Worm (Caenorhabditis elegans) whole organism, L4 larva: Measurements from ENCODE around the gene F10G2.4.

Experiments used
- R02D3.7 ChIP-seq: fragments of 150-350 bp; sonication (generic microtip); optimal IDR thresholded peaks from 3 replicates; lab custom pipeline; 2014; ENCODE audit warnings: missing biosample characterization, missing genetic modification characterization
- Y105C5A.15 ChIP-seq: fragments of 200-800 bp; sonication (Bioruptor generic); IDR thresholded peaks from 2 replicates; pipeline ENCODE4 v1.3.6; 2022; ENCODE audit warnings: missing genetic modification characterization, missing compliant biosample characterization
- ZK337.2 ChIP-seq: fragments of 200-800 bp; sonication (Bioruptor generic); IDR thresholded peaks from 2 replicates; pipeline ENCODE4 v1.3.6; 2022; ENCODE audit warnings: missing genetic modification reagents, missing genetic modification characterization, missing compliant biosample characterization
- ZK546.5 ChIP-seq, 2 experiments: sonication (generic microtip); optimal IDR thresholded peaks; 2 replicates each; lab custom pipeline; 2017; ENCODE audit warnings: missing biosample characterization in 2 of 2, missing genetic modification characterization in 2 of 2
- ces-1 ChIP-seq: fragments of 150-350 bp; sonication (generic microtip); optimal IDR thresholded peaks from 4 replicates; lab custom pipeline; 2014; ENCODE audit warnings: missing biosample characterization, missing genetic modification reagents, missing genetic modification characterization
- ctbp-1 ChIP-seq: fragments of 200-800 bp; sonication (Bioruptor generic); IDR thresholded peaks from 2 replicates; pipeline ENCODE4 v1.3.6; 2022; ENCODE audit warnings: missing genetic modification reagents, missing genetic modification characterization, missing compliant biosample characterization
- daf-8 ChIP-seq: fragments of 200-800 bp; sonication (Bioruptor generic); IDR thresholded peaks from 2 replicates; pipeline ENCODE4 v1.3.6; 2022; ENCODE audit warnings: missing genetic modification characterization, missing compliant biosample characterization
- dmd-6 ChIP-seq: fragments of 200-800 bp; sonication (Bioruptor generic); IDR thresholded peaks from 2 replicates; pipeline ENCODE4 v1.3.6; 2022; ENCODE audit warnings: missing genetic modification reagents, missing genetic modification characterization, missing compliant biosample characterization
- dve-1 ChIP-seq: sonication (generic microtip); optimal IDR thresholded peaks from 2 replicates; lab custom pipeline; 2017; ENCODE audit warnings: antibody characterized with exemption, mild to moderate bottlenecking, missing genetic modification characterization, missing compliant biosample characterization; ENCODE audit not compliant: insufficient read depth
- egl-27 ChIP-seq: sonication (generic microtip); optimal IDR thresholded peaks from 3 replicates; lab custom pipeline; 2017; ENCODE audit warnings: missing biosample characterization, missing genetic modification reagents, missing genetic modification characterization
- fos-1 ChIP-seq: fragments of 150-350 bp; optimal IDR thresholded peaks from 2 replicates; lab custom pipeline; 2014; ENCODE audit warnings: missing biosample characterization, missing genetic modification characterization
- gei-8 ChIP-seq: fragments of 200-800 bp; sonication (Bioruptor generic); optimal IDR thresholded peaks from 2 replicates; lab custom pipeline; 2018; ENCODE audit warnings: mild to moderate bottlenecking, missing genetic modification characterization, missing compliant biosample characterization
- hmg-1.1 ChIP-seq: fragments of 200-800 bp; sonication (Bioruptor generic); IDR thresholded peaks from 2 replicates; pipeline ENCODE4 v1.3.6; 2022; ENCODE audit warnings: missing genetic modification reagents, missing genetic modification characterization, missing compliant biosample characterization
- lin-1 ChIP-seq: fragments of 200-800 bp; sonication (Bioruptor generic); IDR thresholded peaks from 2 replicates; pipeline ENCODE4 v1.3.6; 2022; ENCODE audit warnings: missing genetic modification reagents, missing genetic modification characterization, missing compliant biosample characterization
- lin-38 ChIP-seq: fragments of 200-800 bp; sonication (Bioruptor generic); IDR thresholded peaks from 2 replicates; pipeline ENCODE4 v1.3.6; 2022; ENCODE audit warnings: missing genetic modification reagents, missing genetic modification characterization, missing compliant biosample characterization
- lir-3 ChIP-seq: sonication (generic microtip); optimal IDR thresholded peaks from 2 replicates; lab custom pipeline; 2016; ENCODE audit warnings: mild to moderate bottlenecking, missing genetic modification characterization, missing compliant biosample characterization
- lsy-2 ChIP-seq, 2 experiments: fragments of 150-350 bp in 1 of 2; sonication (generic microtip) in 1 of 2; optimal IDR thresholded peaks; 2 replicates each; lab custom pipeline; 2014 to 2017; ENCODE audit warnings: missing biosample characterization in 2 of 2, missing genetic modification characterization in 2 of 2
- mdl-1 ChIP-seq, 2 experiments: fragments of 150-350 bp in 1 of 2; sonication (generic microtip) in 1 of 2; optimal IDR thresholded peaks; 2 replicates each; lab custom pipeline; 2014 to 2017; ENCODE audit warnings: missing biosample characterization in 2 of 2, missing genetic modification characterization in 2 of 2
- mep-1 ChIP-seq: fragments of 150-350 bp; sonication (generic microtip); optimal IDR thresholded peaks from 3 replicates; lab custom pipeline; 2014; ENCODE audit warnings: missing biosample characterization, missing genetic modification characterization
- nhr-111 ChIP-seq: fragments of 200-800 bp; sonication (Bioruptor generic); optimal IDR thresholded peaks from 2 replicates; lab custom pipeline; 2018; ENCODE audit warnings: mild to moderate bottlenecking, missing genetic modification characterization, missing compliant biosample characterization
- pha-4 ChIP-seq, 2 experiments: fragments of 150-350 bp in 1 of 2; fragments of 200-800 bp in 1 of 2; sonication (Bioruptor generic) in 1 of 2; IDR thresholded peaks in 1 of 2; optimal IDR thresholded peaks in 1 of 2; 2 replicates each; pipeline versions ENCODE4 v1.3.6 to Lab custom; 2014 to 2022; ENCODE audit warnings: missing genetic modification characterization in 2 of 2, missing genetic modification reagents in 2 of 2, missing biosample characterization in 1 of 2, missing compliant biosample characterization in 1 of 2
- php-3 ChIP-seq: fragments of 200-800 bp; sonication (Bioruptor generic); IDR thresholded peaks from 2 replicates; pipeline ENCODE4 v1.3.6; 2022; ENCODE audit warnings: missing genetic modification reagents, missing genetic modification characterization, missing compliant biosample characterization
- set-16 ChIP-seq: fragments of 200-800 bp; sonication (Bioruptor generic); IDR thresholded peaks from 2 replicates; pipeline ENCODE4 v1.3.6; 2022; ENCODE audit warnings: missing genetic modification reagents, missing genetic modification characterization, missing compliant biosample characterization
- snpc-1.2 ChIP-seq: fragments of 200-800 bp; sonication (Bioruptor generic); IDR thresholded peaks from 2 replicates; pipeline ENCODE4 v1.3.6; 2022; ENCODE audit warnings: missing genetic modification reagents, missing genetic modification characterization, missing compliant biosample characterization
- spr-1 ChIP-seq: sonication (generic microtip); optimal IDR thresholded peaks from 2 replicates; lab custom pipeline; 2016; ENCODE audit warnings: mild to moderate bottlenecking, missing genetic modification characterization, missing compliant biosample characterization
- unc-62 ChIP-seq, 3 experiments: fragments of 150-350 bp in 1 of 3; sonication (generic microtip); optimal IDR thresholded peaks in 2 of 3; peaks in 1 of 3; 1 replicate in 1 of 3; 2 replicates in 2 of 3; lab custom pipeline; 2014 to 2017; ENCODE audit warnings: missing biosample characterization in 3 of 3, missing genetic modification characterization in 3 of 3, missing genetic modification reagents in 3 of 3, missing genotype in 1 of 3
- vab-7 ChIP-seq: fragments of 200-800 bp; sonication (Bioruptor generic); IDR thresholded peaks from 2 replicates; pipeline ENCODE4 v1.3.6; 2022; ENCODE audit warnings: missing genetic modification reagents, missing genetic modification characterization, missing compliant biosample characterization
- zfp-3 ChIP-seq: fragments of 200-800 bp; sonication (Bioruptor generic); conservative IDR thresholded peaks from 2 replicates; pipeline ENCODE4 v1.3.6; 2022; ENCODE audit warnings: missing genetic modification reagents, missing genetic modification characterization, missing compliant biosample characterization
- zip-11 ChIP-seq: fragments of 200-800 bp; sonication (Bioruptor generic); IDR thresholded peaks from 2 replicates; pipeline ENCODE4 v1.3.6; 2022; ENCODE audit warnings: missing genetic modification characterization, missing compliant biosample characterization
- ztf-11 ChIP-seq: fragments of 150-350 bp; optimal IDR thresholded peaks from 2 replicates; lab custom pipeline; 2014; ENCODE audit warnings: missing biosample characterization, missing genetic modification characterization

F10G2.4 gene

DNA sequence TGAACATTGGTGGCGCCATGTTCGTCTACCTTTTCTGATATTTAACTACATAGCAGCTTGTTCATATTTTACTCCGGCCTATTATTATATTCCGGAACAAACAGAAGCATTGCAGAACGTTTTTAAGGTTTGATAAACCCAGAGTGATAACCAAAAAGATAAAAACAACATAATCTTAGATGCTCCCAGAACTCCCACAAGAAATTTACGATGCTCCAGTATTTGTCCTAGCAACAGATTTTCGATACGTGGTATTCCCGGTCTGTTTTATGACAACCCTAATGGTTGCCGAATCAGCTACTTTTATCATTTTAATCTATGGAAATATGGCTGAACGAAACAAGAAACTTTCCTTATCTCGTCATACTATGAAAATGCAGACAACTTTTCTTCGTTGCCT, 26.6 kb downstream of the F10G2.4 start:
- TF ChIP-seq unc-62 (GFP tag; optimal IDR thresholded peaks at IDR 0.05 in 1 of 2; lab: Kevin White, UChicago) (peak in 1 of 2 experiments; percentile 92), unc-62 (tag; optimal IDR thresholded peaks at IDR 0.05; lab: Kevin White, UChicago) (no peak), spr-1 (tag; lab: Kevin White, UChicago) (no peak)

DNA sequence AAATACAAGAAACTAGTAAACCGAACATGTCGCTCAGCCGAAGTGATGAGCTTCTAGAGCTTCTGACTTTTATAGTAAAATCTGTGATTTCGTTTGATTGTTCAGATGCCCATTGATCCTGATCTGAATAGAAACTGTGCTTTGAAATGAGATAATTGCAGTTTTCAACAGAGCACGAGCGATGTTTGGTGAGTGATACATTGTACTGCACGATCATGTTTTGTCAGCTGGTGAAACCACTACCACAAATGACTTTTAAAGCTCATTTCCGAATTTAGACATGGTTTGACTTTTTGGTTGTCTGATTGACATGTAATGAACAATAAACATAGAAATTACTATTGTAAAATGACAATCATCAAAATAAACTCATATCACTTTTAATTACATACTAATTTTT, 28.4 kb downstream of the F10G2.4 start, which contains the start of gene tag-293:
TSS of gene tag-293 (minus strand) at position 101 of the 400 bp plus-strand sequence.
- no peak for TF ChIP-seq dmd-6 (GFP tag; lab: Robert Waterston, UW)
- no peak for TF ChIP-seq egl-27 (tag; lab: Kevin White, UChicago)
- no peak for TF ChIP-seq mep-1 (tag; lab: Kevin White, UChicago)
- TF ChIP-seq nhr-111 (GFP tag; lab: Kevin White, UChicago) = no peak
- no peak for TF ChIP-seq dve-1 (tag; lab: Kevin White, UChicago)
- TF ChIP-seq lir-3 = no peak
- no peak for TF ChIP-seq zfp-3
- no peak for TF ChIP-seq ctbp-1 (GFP tag; lab: Robert Waterston, UW)
- TF ChIP-seq Y105C5A.15 = no peak
- no peak for TF ChIP-seq daf-8 (GFP tag; lab: Robert Waterston, UW)

DNA sequence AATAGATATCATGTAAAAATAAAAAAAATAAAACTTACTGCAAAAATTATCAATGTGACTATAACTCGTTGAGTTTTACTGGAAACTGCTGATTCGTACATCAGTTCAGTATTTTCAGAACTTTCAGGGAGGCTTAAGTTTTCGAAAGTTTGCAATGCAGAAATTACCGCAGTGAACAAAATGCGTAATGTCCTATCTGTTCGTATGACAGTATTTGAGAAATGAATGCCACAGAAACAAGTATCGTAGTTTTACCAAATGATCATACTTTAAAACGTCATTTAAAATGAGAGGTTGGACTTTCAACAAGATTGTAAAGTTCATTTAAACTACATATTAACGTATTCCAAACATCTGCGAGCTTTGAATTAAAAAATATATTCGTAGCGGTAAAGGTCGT, 29.7 kb downstream of the F10G2.4 start, which contains the start of gene C03G6.21:
TSS of gene C03G6.21 (minus strand) at position 101 of the 400 bp plus-strand sequence.
- no peak for TF ChIP-seq zip-11 (GFP tag; lab: Robert Waterston, UW)
- TF ChIP-seq ZK546.5 (tag; optimal IDR thresholded peaks at IDR 0.05; lab: Kevin White, UChicago) = no peak
- TF ChIP-seq hmg-1.1 = no peak
- no peak for TF ChIP-seq egl-27 (tag; lab: Kevin White, UChicago)

DNA sequence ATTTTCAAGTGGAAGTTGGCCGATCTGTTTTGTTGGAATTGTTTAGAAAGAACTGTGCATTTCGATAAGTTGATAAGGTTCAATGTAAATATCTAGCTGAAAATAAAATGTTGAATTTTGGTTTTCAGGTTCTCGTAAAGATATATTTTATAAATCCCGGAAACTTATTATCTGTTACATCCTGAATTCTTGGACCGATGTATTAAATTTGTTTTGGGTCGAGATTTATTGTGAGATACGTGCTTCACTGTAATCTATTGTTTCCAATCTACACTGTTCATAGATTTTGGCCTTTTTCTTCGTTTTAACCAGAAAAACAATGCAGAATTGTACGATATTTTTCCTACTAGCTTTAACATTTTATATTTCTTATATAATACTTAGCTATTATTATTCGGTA, 30.1 kb downstream of the F10G2.4 start, which contains the start of gene C03G6.6:
TSS of gene C03G6.6 (plus strand) at position 301 of the 400 bp plus-strand sequence.
- TF ChIP-seq fos-1 (tag; lab: Kevin White, UChicago) (no peak), ces-1 (GFP tag; lab: Kevin White, UChicago) (no peak), lsy-2 (tag; optimal IDR thresholded peaks at IDR 0.05; lab: Kevin White, UChicago) (no peak), ztf-11 (tag; lab: Kevin White, UChicago) (no peak), ZK337.2 (GFP tag; lab: Robert Waterston, UW) (no peak), R02D3.7 (tag; lab: Kevin White, UChicago) (no peak), php-3 (GFP tag; lab: Robert Waterston, UW) (no peak), set-16 (no peak), dmd-6 (GFP tag; lab: Robert Waterston, UW) (no peak), vab-7 (GFP tag; lab: Robert Waterston, UW) (no peak), mdl-1 (tag; optimal IDR thresholded peaks at IDR 0.05; lab: Kevin White, UChicago) (no peak), lin-38 (GFP tag; lab: Robert Waterston, UW) (no peak), zfp-3 (no peak)

- TF ChIP-seq mdl-1 (tag; optimal IDR thresholded peaks at IDR 0.05; lab: Kevin White, UChicago) = no peak
- no peak for TF ChIP-seq snpc-1.2 (GFP tag; lab: Robert Waterston, UW)
- no peak for TF ChIP-seq gei-8 (GFP tag; lab: Kevin White, UChicago)
- TF ChIP-seq mep-1 (tag; lab: Kevin White, UChicago) = no peak
- TF ChIP-seq lin-1 (GFP tag; lab: Robert Waterston, UW) = no peak
- TF ChIP-seq pha-4 (GFP tag; IDR thresholded peaks at IDR 0.05; lab: Robert Waterston, UW) = no peak
- no peak for TF ChIP-seq pha-4 (tag; optimal IDR thresholded peaks at IDR 0.05; lab: Kevin White, UChicago)
- TF ChIP-seq, all 104 proteins: peak for 0
Observed at ce11 chrV:7361673-7362072, 34.6 kb downstream of the F10G2.4 start, which contains the start of gene cyp-35A1. Gene cyp-35A1, minus strand, starts transcription at chrV:7361773.
